Fruit fly (Drosophila melanogaster) whole organism, adult: ENCODE results near the gene CG4465.

Source experiments
- CG11617 ChIP-seq: fragments of 200-800 bp; sonication (Bioruptor generic); optimal IDR thresholded peaks from 2 replicates; lab custom pipeline; 2017; ENCODE audit warnings: mild to moderate bottlenecking, missing biosample characterization, missing genetic modification reagents, missing genetic modification characterization
- CG12768 ChIP-seq: fragments of 200-800 bp; sonication (Bioruptor generic); optimal IDR thresholded peaks from 2 replicates; lab custom pipeline; 2017; ENCODE audit warnings: missing biosample characterization, missing genetic modification characterization, mild to moderate bottlenecking, moderate library complexity, missing genetic modification reagents
- CG14711 ChIP-seq: fragments of 200-800 bp; sonication (Bioruptor generic); optimal IDR thresholded peaks from 2 replicates; lab custom pipeline; 2018; ENCODE audit warnings: missing biosample characterization, mild to moderate bottlenecking, missing genetic modification characterization, moderate library complexity
- CG1620 ChIP-seq: fragments of 200-800 bp; sonication (Bioruptor generic); optimal IDR thresholded peaks from 2 replicates; lab custom pipeline; 2016; ENCODE audit warnings: missing biosample characterization, missing genetic modification characterization
- CG33017 ChIP-seq: fragments of 200-800 bp; sonication (Bioruptor generic); optimal IDR thresholded peaks from 2 replicates; lab custom pipeline; 2018; ENCODE audit warnings: missing biosample characterization, mild to moderate bottlenecking, missing genetic modification characterization, moderate library complexity
- CG5204 ChIP-seq: fragments of 200-800 bp; sonication (Bioruptor generic); optimal IDR thresholded peaks from 2 replicates; lab custom pipeline; 2016; ENCODE audit warnings: missing biosample characterization, missing genetic modification characterization
- CG7045 ChIP-seq: fragments of 200-800 bp; sonication (Bioruptor generic); optimal IDR thresholded peaks from 2 replicates; lab custom pipeline; 2017; ENCODE audit warnings: missing biosample characterization, mild to moderate bottlenecking, missing genetic modification characterization
- CG7101 ChIP-seq: fragments of 200-800 bp; sonication (Bioruptor generic); optimal IDR thresholded peaks from 2 replicates; lab custom pipeline; 2018; ENCODE audit warnings: missing biosample characterization, mild to moderate bottlenecking, missing genetic modification characterization, moderate library complexity
- Clk ChIP-seq: fragments of 200-800 bp; sonication (Bioruptor generic); optimal IDR thresholded peaks from 2 replicates; lab custom pipeline; 2017; ENCODE audit warnings: missing biosample characterization, missing genetic modification characterization
- Crg-1 ChIP-seq: fragments of 200-800 bp; sonication (Bioruptor generic); optimal IDR thresholded peaks from 2 replicates; lab custom pipeline; 2016; ENCODE audit warnings: missing biosample characterization, missing genetic modification characterization
- Hr96 ChIP-seq: fragments of 200-800 bp; sonication (Bioruptor generic); optimal IDR thresholded peaks from 2 replicates; lab custom pipeline; 2016; ENCODE audit warnings: missing biosample characterization, missing genetic modification characterization
- Mnt ChIP-seq: fragments of 200-800 bp; sonication (Bioruptor generic); optimal IDR thresholded peaks from 2 replicates; lab custom pipeline; 2016; ENCODE audit warnings: missing biosample characterization, mild to moderate bottlenecking, missing genetic modification characterization
- bab1 ChIP-seq: fragments of 200-800 bp; sonication (Bioruptor generic); optimal IDR thresholded peaks from 3 replicates; lab custom pipeline; 2019; ENCODE audit warnings: missing biosample characterization, mild to moderate bottlenecking, missing genetic modification characterization, moderate library complexity
- cic ChIP-seq: fragments of 200-800 bp; sonication (Bioruptor generic); optimal IDR thresholded peaks from 2 replicates; lab custom pipeline; 2017; ENCODE audit warnings: missing biosample characterization, mild to moderate bottlenecking, missing genetic modification characterization, moderate library complexity
- cnc ChIP-seq, 2 experiments: fragments of >200 bp; optimal IDR thresholded peaks; 2 replicates each; lab custom pipeline; 2017
- kay ChIP-seq: fragments of 200-800 bp; sonication (Bioruptor generic); peaks from one replicate; lab custom pipeline; 2016; ENCODE audit warnings: missing biosample characterization, missing genetic modification characterization, borderline replicate concordance
- ovo ChIP-seq: fragments of 200-800 bp; sonication (Bioruptor generic); optimal IDR thresholded peaks from 2 replicates; lab custom pipeline; 2016; ENCODE audit warnings: missing biosample characterization, missing genetic modification characterization
- pad ChIP-seq: fragments of 200-800 bp; sonication (Bioruptor generic); optimal IDR thresholded peaks from 3 replicates; lab custom pipeline; 2017; ENCODE audit warnings: missing biosample characterization, missing genetic modification characterization, mild to moderate bottlenecking, moderate library complexity, missing genetic modification reagents
- tj ChIP-seq: fragments of 200-800 bp; sonication (Bioruptor generic); optimal IDR thresholded peaks from 3 replicates; lab custom pipeline; 2017; ENCODE audit warnings: missing biosample characterization, mild to moderate bottlenecking, missing genetic modification characterization, moderate library complexity
- toe ChIP-seq: fragments of 200-800 bp; sonication (Bioruptor generic); optimal IDR thresholded peaks from 2 replicates; lab custom pipeline; 2016; ENCODE audit warnings: missing biosample characterization, missing genetic modification characterization

Gene CG4465

DNA sequence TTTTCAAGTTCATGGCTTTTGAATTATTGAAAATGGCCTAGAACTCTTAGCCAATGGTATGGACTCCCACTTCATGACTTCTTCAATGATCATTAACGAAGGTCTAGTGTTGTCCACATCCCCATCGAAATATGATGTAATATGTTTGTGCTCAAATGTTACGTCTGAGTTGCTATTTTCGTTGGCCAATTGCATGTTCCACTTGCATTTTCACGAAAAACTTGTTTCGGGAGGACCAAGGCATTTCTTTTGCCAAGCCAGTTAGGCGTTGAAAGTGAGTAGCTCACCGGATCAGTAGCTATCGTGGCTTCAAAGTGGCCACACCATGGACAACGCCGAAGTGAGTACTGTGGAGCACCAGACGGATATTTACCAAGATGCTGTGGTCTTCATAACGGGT lies 568 bp upstream of the CG4465 start, which contains the start of gene CG4770:
Gene CG4770 (plus strand): TSS at position 301 of the 400 bp plus-strand sequence.
- TF ChIP-seq toe (GFP tag; lab: Kevin White, UChicago) (no peak), pad (GFP tag; lab: Kevin White, UChicago) (no peak), kay (GFP tag; lab: Kevin White, UChicago) (no peak), CG11617 (GFP tag; lab: Kevin White, UChicago) (no peak), cnc (optimal IDR thresholded peaks at IDR 0.05; lab: Kevin White, UChicago) (no peak), Hr96 (GFP tag; lab: Kevin White, UChicago) (no peak), CG7045 (GFP tag; lab: Kevin White, UChicago) (no peak), Crg-1 (GFP tag; lab: Kevin White, UChicago) (no peak), ovo (GFP tag; lab: Kevin White, UChicago) (no peak), CG5204 (GFP tag; lab: Kevin White, UChicago) (no peak), CG1620 (no peak)

DNA sequence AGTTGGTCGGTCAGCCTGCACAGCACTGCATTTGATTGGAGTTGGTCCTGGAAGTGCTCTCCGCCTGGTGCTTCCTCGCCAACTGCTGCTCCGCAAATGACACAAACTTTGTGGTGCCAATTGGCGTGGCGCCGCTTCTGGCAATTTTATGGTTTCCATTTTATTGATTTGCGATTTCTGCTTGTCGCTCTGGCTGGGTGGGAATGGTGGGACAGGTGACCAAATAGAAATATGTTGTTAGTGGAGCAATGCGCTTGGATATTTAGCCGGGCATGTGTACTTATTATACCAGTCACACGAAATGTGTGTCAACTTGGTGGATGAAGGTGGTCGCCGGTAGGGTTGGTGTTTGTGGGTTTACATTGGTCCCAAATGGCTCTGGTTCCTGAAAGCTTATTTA lies 2.3 kb downstream of the CG4465 start, which contains the start of the genes Xport-A and Xport-B:
Gene Xport-A (minus strand): TSS at position 101 of the 400 bp plus-strand sequence.
Gene Xport-B (minus strand): TSS at position 101 of the 400 bp plus-strand sequence.
- no peak for TF ChIP-seq toe (GFP tag; lab: Kevin White, UChicago)
- TF ChIP-seq cnc (optimal IDR thresholded peaks at IDR 0.05; lab: Kevin White, UChicago), result no peak
- no peak for TF ChIP-seq CG7101
- no peak for TF ChIP-seq CG14711 (tag; lab: Kevin White, UChicago)
- no peak for TF ChIP-seq Clk (GFP tag; lab: Kevin White, UChicago)
- no peak for TF ChIP-seq Crg-1 (GFP tag; lab: Kevin White, UChicago)
- no peak for TF ChIP-seq kay (GFP tag; lab: Kevin White, UChicago)
- no peak for TF ChIP-seq CG5204 (GFP tag; lab: Kevin White, UChicago)
- no peak for TF ChIP-seq CG1620
- TF ChIP-seq CG12768, result no peak
- no peak for TF ChIP-seq bab1 (GFP tag; lab: Kevin White, UChicago)
- no peak for TF ChIP-seq CG33017

DNA sequence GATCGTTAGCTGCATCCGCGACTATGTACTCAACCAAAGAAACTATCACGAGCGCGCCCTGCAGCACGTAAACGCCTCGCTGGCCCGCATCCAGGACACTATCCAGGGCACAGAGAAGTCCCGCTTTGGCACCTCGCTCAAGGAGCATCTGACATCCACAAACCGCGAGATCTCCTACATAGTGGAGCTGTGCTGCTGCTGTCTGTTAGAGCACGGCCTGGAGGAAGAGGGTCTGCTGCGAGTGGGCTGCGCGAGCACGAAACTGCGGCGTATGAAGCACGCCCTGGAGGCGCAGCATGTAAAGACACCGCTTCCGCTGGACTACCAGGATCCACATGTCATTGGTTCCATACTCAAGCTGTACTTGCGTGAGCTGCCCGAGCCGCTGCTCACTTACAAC lies 6.6 kb downstream of the CG4465 start:
- TF ChIP-seq tj (GFP tag; lab: Kevin White, UChicago) (no peak), ovo (GFP tag; lab: Kevin White, UChicago) (no peak), CG7045 (GFP tag; lab: Kevin White, UChicago) (no peak), CG1620 (no peak), bab1 (GFP tag; lab: Kevin White, UChicago) (no peak), CG12768 (no peak), pad (GFP tag; lab: Kevin White, UChicago) (no peak), toe (GFP tag; lab: Kevin White, UChicago) (no peak), CG7101 (no peak), cnc (optimal IDR thresholded peaks at IDR 0.05; lab: Kevin White, UChicago) (no peak), CG11617 (GFP tag; lab: Kevin White, UChicago) (no peak), CG14711 (tag; lab: Kevin White, UChicago) (no peak), cic (GFP tag; lab: Kevin White, UChicago) (no peak), Clk (GFP tag; lab: Kevin White, UChicago) (no peak), CG5204 (GFP tag; lab: Kevin White, UChicago) (no peak), Crg-1 (GFP tag; lab: Kevin White, UChicago) (no peak), Mnt (no peak), CG33017 (no peak)

DNA sequence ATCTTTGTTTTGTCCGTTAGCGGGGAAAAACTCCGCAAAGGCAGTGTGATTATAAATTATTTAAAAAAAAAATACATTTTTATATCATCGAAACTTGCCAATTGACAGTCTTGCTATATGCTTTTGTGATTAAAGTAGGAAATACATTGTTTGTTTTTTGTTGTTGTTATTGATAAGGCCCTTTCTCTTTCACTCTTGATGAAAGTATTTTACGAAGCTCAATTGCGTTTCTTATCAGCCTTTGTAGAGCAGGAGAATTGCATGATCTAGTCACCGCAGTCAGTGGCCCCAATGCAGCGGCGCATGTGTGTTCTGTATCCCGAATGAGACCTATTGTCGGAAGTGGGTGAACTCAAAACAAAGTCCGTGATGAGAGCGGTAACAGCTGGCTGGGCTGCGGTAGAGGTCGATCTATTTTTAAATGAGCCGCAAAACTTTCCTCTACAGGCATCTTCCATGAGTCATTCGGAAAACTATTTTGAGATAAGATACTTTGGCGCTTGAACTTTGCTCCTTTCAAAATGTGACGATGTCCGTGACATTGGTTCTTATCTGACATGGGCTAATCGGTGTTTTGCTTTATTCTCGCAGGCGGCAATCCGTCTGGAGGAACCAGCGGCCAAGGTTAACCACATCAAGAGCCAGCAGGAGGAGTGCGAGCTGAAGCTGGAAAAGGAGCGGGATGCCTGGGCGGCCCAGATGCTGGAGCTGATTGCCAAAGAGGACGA lies 7.2 kb downstream of the CG4465 start:
- TF ChIP-seq Mnt (peak; percentile 3), CG11617 (GFP tag; lab: Kevin White, UChicago) (no peak), pad (GFP tag; lab: Kevin White, UChicago) (no peak), Hr96 (GFP tag; lab: Kevin White, UChicago) (no peak), bab1 (GFP tag; lab: Kevin White, UChicago) (no peak), ovo (GFP tag; lab: Kevin White, UChicago) (no peak), Clk (GFP tag; lab: Kevin White, UChicago) (no peak), cic (GFP tag; lab: Kevin White, UChicago) (peak; percentile 73), tj (GFP tag; lab: Kevin White, UChicago) (no peak), kay (GFP tag; lab: Kevin White, UChicago) (peak; percentile 87)

DNA sequence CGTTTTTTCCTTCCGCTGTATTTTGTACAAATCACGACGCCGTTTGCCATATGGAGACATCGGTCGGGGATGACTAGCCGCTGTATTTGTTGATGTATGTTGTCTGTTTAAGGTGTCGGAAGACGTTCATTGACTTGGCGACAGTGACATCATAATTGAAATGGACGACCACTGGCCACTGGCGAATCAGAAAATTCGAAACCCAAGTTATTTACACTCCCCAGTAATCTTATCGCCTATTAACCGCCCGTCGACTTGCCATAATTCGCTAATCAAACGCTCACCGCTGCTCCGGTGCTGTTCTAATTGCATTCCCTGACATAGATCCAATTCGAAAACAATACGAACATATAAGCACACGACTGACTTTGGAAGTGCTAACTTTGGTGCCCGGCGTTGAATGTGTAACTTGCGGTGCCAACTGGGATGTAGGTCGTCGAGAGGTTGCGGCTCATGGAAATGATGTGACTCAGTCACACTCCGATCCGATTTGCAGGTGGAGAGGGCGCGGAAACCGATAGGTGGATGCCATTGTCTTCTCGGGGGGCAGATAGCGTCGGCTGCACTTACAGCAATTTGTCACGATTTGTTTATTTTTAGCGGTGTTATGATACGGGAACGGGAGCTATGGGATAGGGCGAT lies 8.0 kb downstream of the CG4465 start:
- TF ChIP-seq CG14711 (tag; lab: Kevin White, UChicago) (no peak), toe (GFP tag; lab: Kevin White, UChicago) (no peak), Mnt (no peak), pad (GFP tag; lab: Kevin White, UChicago) (no peak), tj (GFP tag; lab: Kevin White, UChicago) (no peak), cic (GFP tag; lab: Kevin White, UChicago) (no peak), cnc (optimal IDR thresholded peaks at IDR 0.05; lab: Kevin White, UChicago) (no peak)

DNA sequence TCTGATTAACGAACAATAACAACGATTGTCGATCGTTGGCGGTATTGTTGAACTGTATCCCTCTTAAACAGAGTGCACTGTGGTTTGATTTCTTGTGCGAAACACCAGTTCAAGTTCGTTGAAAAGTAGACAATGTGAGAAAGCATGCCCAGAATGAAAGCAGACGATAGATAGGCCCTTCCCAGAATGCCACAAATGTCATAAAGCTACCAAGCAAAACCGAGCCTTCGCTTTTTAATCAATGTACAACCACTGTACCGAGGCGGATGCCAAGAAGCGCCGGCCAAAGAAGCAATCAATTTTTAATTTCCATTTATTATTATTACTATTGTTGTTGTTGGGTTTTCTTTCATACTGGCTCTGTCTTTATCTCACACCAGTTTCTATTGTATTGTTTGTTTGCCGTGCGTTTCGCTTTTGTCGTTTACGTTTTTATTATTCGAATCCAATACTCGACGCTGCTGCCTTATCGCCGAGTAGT lies 8.7 kb downstream of the CG4465 start:
- TF ChIP-seq CG7101 (peak; percentile 22), CG1620 (peak; percentile 1), CG33017 (peak; percentile 20), CG5204 (GFP tag; lab: Kevin White, UChicago) (no peak), cic (GFP tag; lab: Kevin White, UChicago) (peak; percentile 87), cnc (optimal IDR thresholded peaks at IDR 0.05; lab: Kevin White, UChicago) (no peak), Hr96 (GFP tag; lab: Kevin White, UChicago) (no peak), Crg-1 (GFP tag; lab: Kevin White, UChicago) (peak; percentile 13), CG14711 (tag; lab: Kevin White, UChicago) (no peak), pad (GFP tag; lab: Kevin White, UChicago) (peak; percentile 14), ovo (GFP tag; lab: Kevin White, UChicago) (no peak), Mnt (peak; percentile 20), kay (GFP tag; lab: Kevin White, UChicago) (peak; percentile 85), bab1 (GFP tag; lab: Kevin White, UChicago) (no peak), CG11617 (GFP tag; lab: Kevin White, UChicago) (peak; percentile 29)
